Fruit fly (Drosophila melanogaster) whole organism, prepupa: ENCODE results near the gene CG45490.

Experiments used
- Blimp-1 ChIP-seq: fragments of 200-800 bp; sonication (Bioruptor generic); optimal IDR thresholded peaks from 3 replicates; lab custom pipeline; 2017; ENCODE audit warnings: missing biosample characterization, missing genetic modification characterization, mild to moderate bottlenecking, moderate library complexity, missing genetic modification reagents
- CG10631 ChIP-seq: fragments of 200-800 bp; sonication (Bioruptor generic); optimal IDR thresholded peaks from 2 replicates; lab custom pipeline; 2016; ENCODE audit warnings: missing biosample characterization, missing genetic modification characterization
- CG11294 ChIP-seq: fragments of 200-800 bp; sonication (Bioruptor generic); IDR thresholded peaks from 2 replicates; pipeline ENCODE4 v1.3.6; 2022; ENCODE audit warnings: missing biosample characterization, missing genetic modification characterization
- CG15336 ChIP-seq: fragments of 200-800 bp; sonication (Bioruptor generic); IDR thresholded peaks from 2 replicates; pipeline ENCODE4 v1.3.6; 2022; ENCODE audit warnings: missing biosample characterization, missing genetic modification characterization
- CG31627 ChIP-seq: fragments of 200-800 bp; sonication (Bioruptor generic); optimal IDR thresholded peaks from 3 replicates; lab custom pipeline; 2016; ENCODE audit warnings: missing biosample characterization, missing genetic modification characterization
- CG32006 ChIP-seq: fragments of 200-800 bp; sonication (Bioruptor generic); optimal IDR thresholded peaks from 3 replicates; lab custom pipeline; 2017; ENCODE audit warnings: missing biosample characterization, mild to moderate bottlenecking, missing genetic modification characterization
- CG34406 ChIP-seq: fragments of 200-800 bp; sonication (Bioruptor generic); optimal IDR thresholded peaks from 3 replicates; lab custom pipeline; 2016; ENCODE audit warnings: missing biosample characterization, missing genetic modification characterization
- CG3919 ChIP-seq: fragments of 200-800 bp; sonication (Bioruptor generic); optimal IDR thresholded peaks from 3 replicates; lab custom pipeline; 2016; ENCODE audit warnings: missing biosample characterization, missing genetic modification characterization
- CG4318 ChIP-seq: fragments of 200-800 bp; sonication (Bioruptor generic); optimal IDR thresholded peaks from 3 replicates; lab custom pipeline; 2017; ENCODE audit warnings: missing biosample characterization, mild to moderate bottlenecking, missing genetic modification characterization
- CG6163 ChIP-seq: fragments of 200-800 bp; sonication (Bioruptor generic); IDR thresholded peaks from 3 replicates; pipeline ENCODE4 v1.3.6; 2022; ENCODE audit warnings: missing biosample characterization, missing genetic modification characterization
- CG6276 ChIP-seq: fragments of 200-800 bp; sonication (Bioruptor generic); optimal IDR thresholded peaks from 2 replicates; lab custom pipeline; 2017; ENCODE audit warnings: missing biosample characterization, mild to moderate bottlenecking, missing genetic modification characterization
- CG6792 ChIP-seq: fragments of 200-800 bp; sonication (Bioruptor generic); optimal IDR thresholded peaks from 3 replicates; lab custom pipeline; 2016; ENCODE audit warnings: missing biosample characterization, missing genetic modification characterization
- CG6854 ChIP-seq: fragments of 200-800 bp; sonication (Bioruptor generic); optimal IDR thresholded peaks from 2 replicates; lab custom pipeline; 2017; ENCODE audit warnings: missing biosample characterization, mild to moderate bottlenecking, missing genetic modification characterization
- CG7368 ChIP-seq: fragments of 200-800 bp; sonication (Bioruptor generic); optimal IDR thresholded peaks from 3 replicates; lab custom pipeline; 2016; ENCODE audit warnings: missing biosample characterization, missing genetic modification characterization
- CG8119 ChIP-seq: fragments of 200-800 bp; sonication (Bioruptor generic); IDR thresholded peaks from 3 replicates; pipeline ENCODE4 v1.3.6; 2022; ENCODE audit warnings: missing biosample characterization, missing genetic modification characterization
- CG8319 ChIP-seq: fragments of 200-800 bp; sonication (Bioruptor generic); optimal IDR thresholded peaks from 3 replicates; lab custom pipeline; 2016; ENCODE audit warnings: missing biosample characterization, missing genetic modification characterization
- CG8632 ChIP-seq: fragments of 200-800 bp; sonication (Bioruptor generic); optimal IDR thresholded peaks from 3 replicates; lab custom pipeline; 2016; ENCODE audit warnings: missing biosample characterization, missing genetic modification characterization
- Eip78C ChIP-seq: fragments of 200-800 bp; sonication (Bioruptor generic); peaks from one replicate; lab custom pipeline; 2016; ENCODE audit warnings: missing biosample characterization, missing genetic modification characterization
- Eip93F ChIP-seq: fragments of 200-800 bp; sonication (Bioruptor generic); optimal IDR thresholded peaks from 2 replicates; lab custom pipeline; 2016; ENCODE audit warnings: missing biosample characterization, mild to moderate bottlenecking, missing genetic modification characterization
- Ets21C ChIP-seq: fragments of 200-800 bp; sonication (Bioruptor generic); optimal IDR thresholded peaks from 3 replicates; lab custom pipeline; 2016; ENCODE audit warnings: missing biosample characterization, missing genetic modification characterization
- Ets96B ChIP-seq: fragments of 200-800 bp; optimal IDR thresholded peaks from 2 replicates; lab custom pipeline; 2019; ENCODE audit warnings: missing biosample characterization, mild to moderate bottlenecking, missing genetic modification characterization, moderate library complexity
- Gug ChIP-seq: fragments of 200-800 bp; sonication (Bioruptor generic); IDR thresholded peaks from 2 replicates; pipeline ENCODE4 v1.3.6; 2022; ENCODE audit warnings: missing biosample characterization, missing genetic modification characterization
- Hr39 ChIP-seq: fragments of 200-800 bp; sonication (Bioruptor generic); optimal IDR thresholded peaks from 2 replicates; lab custom pipeline; 2016; ENCODE audit warnings: missing biosample characterization, missing genetic modification characterization
- Hr4 ChIP-seq: fragments of 200-800 bp; sonication (Bioruptor generic); optimal IDR thresholded peaks from 3 replicates; lab custom pipeline; 2016; ENCODE audit warnings: missing biosample characterization, missing genetic modification characterization
- Lpt ChIP-seq: fragments of 200-800 bp; sonication (Bioruptor generic); optimal IDR thresholded peaks from 3 replicates; lab custom pipeline; 2016; ENCODE audit warnings: missing biosample characterization, missing genetic modification characterization
- Met ChIP-seq: fragments of 200-800 bp; sonication (Bioruptor generic); optimal IDR thresholded peaks from 3 replicates; lab custom pipeline; 2016; ENCODE audit warnings: missing biosample characterization, missing genetic modification characterization
- OdsH ChIP-seq: fragments of 200-800 bp; sonication (Bioruptor generic); optimal IDR thresholded peaks from 3 replicates; lab custom pipeline; 2016; ENCODE audit warnings: missing biosample characterization, missing genetic modification characterization
- Sox102F ChIP-seq: fragments of 200-800 bp; sonication (Bioruptor generic); optimal IDR thresholded peaks from 2 replicates; lab custom pipeline; 2016; ENCODE audit warnings: missing biosample characterization, mild to moderate bottlenecking, missing genetic modification characterization
- Sox15 ChIP-seq: fragments of 200-800 bp; sonication (Bioruptor generic); optimal IDR thresholded peaks from 3 replicates; lab custom pipeline; 2016; ENCODE audit warnings: missing biosample characterization, missing genetic modification characterization
- acj6 ChIP-seq: fragments of 200-800 bp; sonication (Bioruptor generic); optimal IDR thresholded peaks from 3 replicates; lab custom pipeline; 2016; ENCODE audit warnings: missing biosample characterization, missing genetic modification characterization
- cyc ChIP-seq: fragments of 200-800 bp; sonication (Bioruptor generic); optimal IDR thresholded peaks from 3 replicates; lab custom pipeline; 2016; ENCODE audit warnings: missing biosample characterization, missing genetic modification characterization
- dsx ChIP-seq: fragments of 200-800 bp; optimal IDR thresholded peaks from 3 replicates; lab custom pipeline; 2019; ENCODE audit warnings: missing biosample characterization, mild to moderate bottlenecking, missing genetic modification characterization, moderate library complexity; ENCODE audit not compliant: poor library complexity, severe bottlenecking
- eg ChIP-seq: fragments of 200-800 bp; sonication (Bioruptor generic); IDR thresholded peaks from 3 replicates; pipeline ENCODE4 v1.3.6; 2022; ENCODE audit warnings: missing biosample characterization, missing genetic modification characterization
- esn ChIP-seq: fragments of 200-800 bp; sonication (Bioruptor generic); optimal IDR thresholded peaks from 2 replicates; lab custom pipeline; 2016; ENCODE audit warnings: missing biosample characterization, mild to moderate bottlenecking, missing genetic modification characterization, moderate library complexity
- fd59A ChIP-seq: fragments of 200-800 bp; sonication (Bioruptor generic); optimal IDR thresholded peaks from 2 replicates; lab custom pipeline; 2017; ENCODE audit warnings: missing biosample characterization, mild to moderate bottlenecking, missing genetic modification characterization, missing genetic modification reagents
- fd85E ChIP-seq: fragments of 200-800 bp; sonication (Bioruptor generic); optimal IDR thresholded peaks from 3 replicates; lab custom pipeline; 2016; ENCODE audit warnings: missing biosample characterization, missing genetic modification characterization
- net ChIP-seq: fragments of 200-800 bp; sonication (Bioruptor generic); optimal IDR thresholded peaks from 3 replicates; lab custom pipeline; 2016; ENCODE audit warnings: missing biosample characterization, missing genetic modification characterization
- pdm3 ChIP-seq: fragments of 200-800 bp; sonication (Bioruptor generic); optimal IDR thresholded peaks from 3 replicates; lab custom pipeline; 2016; ENCODE audit warnings: missing biosample characterization, missing genetic modification characterization
- salr ChIP-seq, 2 experiments: fragments of 200-800 bp; sonication (Bioruptor generic); optimal IDR thresholded peaks; 3 replicates each; lab custom pipeline; 2016 to 2018; ENCODE audit warnings: missing biosample characterization in 2 of 2, missing genetic modification characterization in 2 of 2, mild to moderate bottlenecking in 1 of 2
- spab ChIP-seq: fragments of 200-800 bp; sonication (Bioruptor generic); optimal IDR thresholded peaks from 2 replicates; lab custom pipeline; 2017; ENCODE audit warnings: missing biosample characterization, mild to moderate bottlenecking, missing genetic modification characterization, missing genetic modification reagents
- ss ChIP-seq, 2 experiments: fragments of 200-800 bp; sonication (Bioruptor generic); optimal IDR thresholded peaks; 2 replicates in 1 of 2; 3 replicates in 1 of 2; lab custom pipeline; 2017 to 2018; ENCODE audit warnings: mild to moderate bottlenecking in 2 of 2, missing biosample characterization in 2 of 2, missing genetic modification characterization in 2 of 2, moderate library complexity in 1 of 2
- svp ChIP-seq: fragments of 200-800 bp; sonication (Bioruptor generic); peaks from one replicate; lab custom pipeline; 2016; ENCODE audit warnings: missing biosample characterization, missing genetic modification characterization
- topi ChIP-seq: fragments of 200-800 bp; sonication (Bioruptor generic); optimal IDR thresholded peaks from 3 replicates; lab custom pipeline; 2016; ENCODE audit warnings: missing biosample characterization, missing genetic modification characterization
- vri ChIP-seq: fragments of 200-800 bp; sonication (Bioruptor generic); optimal IDR thresholded peaks from 3 replicates; lab custom pipeline; 2016; ENCODE audit warnings: missing biosample characterization, mild to moderate bottlenecking, missing genetic modification characterization

Gene CG45490

DNA sequence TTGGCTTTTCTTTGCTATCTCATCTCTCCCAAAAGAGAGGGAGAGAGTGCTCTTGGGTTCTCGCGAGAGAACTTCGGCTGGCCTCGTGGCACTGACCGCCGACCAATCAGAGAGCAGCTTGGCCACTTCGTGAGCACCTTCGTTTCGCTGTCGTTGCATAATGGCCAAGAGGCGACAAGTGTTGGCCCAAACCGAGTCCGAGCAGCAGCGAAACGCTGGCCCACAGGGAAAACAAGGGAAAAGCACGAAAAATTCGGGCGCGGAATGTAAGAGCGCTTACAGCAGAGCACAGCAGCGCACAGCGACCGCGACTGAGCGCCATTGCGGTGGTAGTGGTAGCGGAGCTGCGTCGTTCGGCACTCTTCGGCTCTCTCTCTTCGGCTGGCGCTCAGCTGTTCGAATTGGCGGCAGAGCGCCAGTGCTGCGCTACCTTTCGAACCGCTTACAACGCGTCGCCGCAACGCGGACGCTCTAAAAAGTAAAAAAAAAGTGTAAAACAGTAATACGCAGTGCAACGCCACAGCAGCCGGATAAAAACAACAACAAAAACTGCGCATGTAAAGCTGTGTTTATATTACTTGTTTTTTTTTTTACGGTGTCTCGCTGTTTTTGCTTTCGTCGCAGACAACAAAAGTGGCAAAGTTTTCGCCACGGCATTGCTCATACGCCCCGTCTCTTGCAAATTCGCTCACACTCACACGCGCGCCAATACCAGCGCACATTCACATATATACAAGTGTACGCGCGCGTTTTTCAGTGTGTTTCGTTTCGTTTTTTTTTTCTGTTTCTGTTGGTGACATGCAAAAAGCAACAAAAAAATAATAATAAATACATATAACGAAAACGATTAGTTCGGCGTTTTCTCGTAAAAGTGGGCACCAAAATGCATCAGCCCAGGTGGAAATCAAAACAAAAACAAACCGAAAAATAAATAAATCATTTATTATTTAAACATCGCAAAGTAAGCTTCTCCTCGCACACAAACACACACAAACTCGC, 46.9 kb downstream of the CG45490 start (continued):
- TF ChIP-seq spab (GFP tag; lab: Kevin White, UChicago) (peak; percentile 51), Eip78C (GFP tag; lab: Kevin White, UChicago) (peak; percentile 77), vri (GFP tag; lab: Kevin White, UChicago) (peak; percentile 95), CG32006 (GFP tag; lab: Kevin White, UChicago) (peak; percentile 67), eg (peak; percentile 82), Gug (0 out of 2 replicates have a peak, but pooled peaks have one; percentile 33), CG6854 (GFP tag; lab: Kevin White, UChicago) (peak; percentile 68), ss (GFP tag; optimal IDR thresholded peaks at IDR 0.05; lab: Kevin White, UChicago) (peak; percentile 77), CG8632 (GFP tag; lab: Kevin White, UChicago) (peak; percentile 20), esn (peak; percentile 39), CG31627 (GFP tag; lab: Kevin White, UChicago) (no peak), cyc (peak; percentile 2), CG34406 (GFP tag; lab: Kevin White, UChicago) (peak; percentile 21), CG6163 (GFP tag; lab: Robert Waterston, UW) (peak; percentile 83), Blimp-1 (GFP tag; lab: Kevin White, UChicago) (peak; percentile 39), Sox102F (no peak), CG6792 (GFP tag; lab: Kevin White, UChicago) (peak; percentile 16), net (GFP tag; lab: Kevin White, UChicago) (peak; percentile 71), Met (GFP tag; lab: Kevin White, UChicago) (no peak), CG3919 (peak; percentile 65), Ets96B (tag; lab: Kevin White, UChicago) (no peak), Hr39 (GFP tag; lab: Kevin White, UChicago) (no peak), Sox15 (GFP tag; lab: Kevin White, UChicago) (no peak), CG8319 (GFP tag; lab: Kevin White, UChicago) (no peak), svp (peak; percentile 73), pdm3 (GFP tag; lab: Kevin White, UChicago) (peak; percentile 42), CG11294 (no peak), topi (peak; percentile 43), fd59A (GFP tag; lab: Kevin White, UChicago) (peak; percentile 18), CG7368 (no peak), CG10631 (peak; percentile 15), Eip93F (peak; percentile 40), Lpt (GFP tag; lab: Kevin White, UChicago) (peak; percentile 15), OdsH (peak; percentile 17), Ets21C (GFP tag; lab: Kevin White, UChicago) (no peak), CG8119 (GFP tag; lab: Robert Waterston, UW) (peak; percentile 69)
- TF ChIP-seq, all 60 proteins: peak for 42

- TF ChIP-seq CG15336 (GFP tag; lab: Robert Waterston, UW), result no peak
- no peak for TF ChIP-seq spab (GFP tag; lab: Kevin White, UChicago)
- TF ChIP-seq Hr4 (GFP tag; lab: Kevin White, UChicago), result peak; percentile 3
- peak; percentile 24 for TF ChIP-seq CG32006 (GFP tag; lab: Kevin White, UChicago)
- no peak for TF ChIP-seq Ets21C (GFP tag; lab: Kevin White, UChicago)
Observed at dm6 chrX:19886515-19886914, 47.6 kb downstream of the CG45490 start.

dm6 chrX:19884204-19884603, 49.9 kb downstream of the CG45490 start:
- TF ChIP-seq CG6854 (GFP tag; lab: Kevin White, UChicago), result no peak
- TF ChIP-seq svp, result no peak
- TF ChIP-seq CG8119 (GFP tag; lab: Robert Waterston, UW), result no peak
- no peak for TF ChIP-seq CG8632 (GFP tag; lab: Kevin White, UChicago)
- TF ChIP-seq CG34406 (GFP tag; lab: Kevin White, UChicago), result peak; percentile 14
- no peak for TF ChIP-seq CG6163 (GFP tag; lab: Robert Waterston, UW)
- TF ChIP-seq Gug, result 0 out of 2 replicates have a peak, but pooled peaks have one; percentile 9
- TF ChIP-seq CG31627 (GFP tag; lab: Kevin White, UChicago), result no peak
- TF ChIP-seq CG4318 (GFP tag; lab: Kevin White, UChicago), result peak; percentile 35
- TF ChIP-seq fd85E (GFP tag; lab: Kevin White, UChicago), result no peak
- peak; percentile 24 for TF ChIP-seq esn
- no peak for TF ChIP-seq dsx (GFP tag; lab: Kevin White, UChicago)
- TF ChIP-seq Lpt (GFP tag; lab: Kevin White, UChicago), result no peak
- no peak for TF ChIP-seq Blimp-1 (GFP tag; lab: Kevin White, UChicago)
- peak; percentile 25 for TF ChIP-seq net (GFP tag; lab: Kevin White, UChicago)
- TF ChIP-seq spab (GFP tag; lab: Kevin White, UChicago), result no peak
- peak; percentile 69 for TF ChIP-seq CG32006 (GFP tag; lab: Kevin White, UChicago)
- TF ChIP-seq acj6 (GFP tag; lab: Kevin White, UChicago), result peak; percentile 21
- TF ChIP-seq CG6276 (GFP tag; lab: Kevin White, UChicago), result no peak
- peak in 1 of 2 experiments; percentile 9 for TF ChIP-seq salr (GFP tag; optimal IDR thresholded peaks at IDR 0.05; lab: Kevin White, UChicago)
- TF ChIP-seq Hr4 (GFP tag; lab: Kevin White, UChicago), result peak; percentile 26
- TF ChIP-seq pdm3 (GFP tag; lab: Kevin White, UChicago), result peak; percentile 7
- no peak for TF ChIP-seq fd59A (GFP tag; lab: Kevin White, UChicago)
